Worm (Caenorhabditis elegans): ENCODE data around the gene pos-1.

DNA sequence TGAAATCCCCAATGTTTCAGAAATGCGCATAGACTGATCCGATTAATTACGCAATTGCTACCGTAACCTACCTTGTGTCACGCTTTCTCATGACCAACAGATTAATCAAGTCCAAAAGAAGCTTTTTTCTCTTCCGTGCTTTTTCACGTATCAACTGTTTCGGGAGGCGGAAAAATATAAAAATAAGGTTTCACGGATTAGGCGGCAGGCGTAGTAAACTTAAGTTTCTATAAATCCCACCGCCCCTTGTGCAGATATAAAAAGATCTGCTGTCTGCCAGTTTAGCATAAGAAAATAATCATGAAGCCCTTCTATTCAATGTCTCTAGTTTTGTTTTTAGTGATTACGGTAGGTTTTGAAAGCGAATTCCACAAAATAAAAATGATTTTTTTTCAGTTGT is 26.8 kb upstream of the pos-1 start, which contains the start of gene gcy-7:
- TF ChIP-seq attf-3 (GFP tag; conservative IDR thresholded peaks at IDR 0.05), result no peak
- no peak for TF ChIP-seq rpc-1 (optimal IDR thresholded peaks at IDR 0.05)
- TF ChIP-seq rpc-1 (tag; optimal IDR thresholded peaks at IDR 0.05), result no peak
- no peak for TF ChIP-seq Y53G8AR.9 (GFP tag; conservative IDR thresholded peaks at IDR 0.05)
- no peak for TF ChIP-seq F57C9.4 (tag; optimal IDR thresholded peaks at IDR 0.05)
- TF ChIP-seq ets-4 (GFP tag; optimal IDR thresholded peaks at IDR 0.05), result no peak
- no peak for TF ChIP-seq Y67H2A.10 (GFP tag; conservative IDR thresholded peaks at IDR 0.05)
- no peak for TF ChIP-seq lin-26 (GFP tag; IDR thresholded peaks at IDR 0.05)
- no peak for TF ChIP-seq Y79H2A.3 (GFP tag; conservative IDR thresholded peaks at IDR 0.05)
- TF ChIP-seq ama-1 (optimal IDR thresholded peaks at IDR 0.05), result no peak
- TF ChIP-seq ama-1 (GFP tag; optimal IDR thresholded peaks at IDR 0.05), result no peak
- TF ChIP-seq fkh-3 (tag; optimal IDR thresholded peaks at IDR 0.05), result no peak
- no peak for TF ChIP-seq pha-4 (tag; optimal IDR thresholded peaks at IDR 0.05)
- TF ChIP-seq lin-35 (GFP tag; optimal IDR thresholded peaks at IDR 0.05), result no peak

Measured in whole organism, young adult.